Fruit fly (Drosophila melanogaster) Kc167 (cell line): Measurements from ENCODE around the gene bsf.

Experiments
- Myc ChIP-seq: fragments of >200 bp; optimal IDR thresholded peaks from 2 replicates; lab custom pipeline; 2017; ENCODE audit warnings: missing external identifiers
- h ChIP-seq: fragments of >200 bp; optimal IDR thresholded peaks from 3 replicates; lab custom pipeline; 2018; ENCODE audit warnings: missing external identifiers
- insv ChIP-seq: fragments of >200 bp; optimal IDR thresholded peaks from 3 replicates; lab custom pipeline; 2018; ENCODE audit warnings: missing external identifiers

DNA sequence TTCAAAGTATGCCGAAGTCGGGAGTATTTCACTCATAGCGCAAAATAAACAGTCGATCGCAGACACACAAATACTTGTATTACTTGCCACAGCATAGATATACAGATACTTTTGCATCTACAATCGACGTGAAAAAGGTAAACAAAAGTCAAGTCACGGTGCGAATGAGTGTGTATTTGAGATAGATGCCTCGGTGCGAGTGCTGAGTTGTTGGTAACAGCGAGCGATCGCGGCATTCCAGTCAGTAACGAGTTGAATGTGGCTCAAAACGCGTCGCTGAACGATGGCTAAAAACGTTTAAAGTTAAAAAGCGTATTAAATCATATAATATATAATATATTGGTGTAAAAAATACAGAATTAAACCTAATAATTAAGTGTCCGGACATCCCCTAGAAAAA is 30.8 kb upstream of the bsf start, which contains the start of gene grnd:
- TF ChIP-seq insv (lab: Kevin White, UChicago) (no peak), h (no peak), Myc (lab: Kevin White, UChicago) (no peak)
